Fruit fly (Drosophila melanogaster) whole organism, embryonic: ENCODE measurements around the gene Alp13.
A peak's percentile ranks its signal among the peaks of the same experiment; 100 is the strongest.

ENCODE experiments used
- Ada2b ChIP-seq: fragments of 200-800 bp; sonication (Bioruptor generic); IDR thresholded peaks from 2 replicates; pipeline ENCODE4 v1.3.6; 2022; ENCODE audit warnings: missing biosample characterization, missing genetic modification characterization
- B-H2 ChIP-seq: fragments of 200-800 bp; sonication (Bioruptor generic); optimal IDR thresholded peaks from 2 replicates; lab custom pipeline; 2018; ENCODE audit warnings: missing biosample characterization, mild to moderate bottlenecking, missing genetic modification characterization
- Bdp1 ChIP-seq: fragments of 200-800 bp; sonication (Bioruptor generic); optimal IDR thresholded peaks from 3 replicates; lab custom pipeline; 2016; ENCODE audit warnings: missing biosample characterization, missing genetic modification characterization
- Bgb ChIP-seq: fragments of 200-800 bp; sonication (Bioruptor generic); IDR thresholded peaks from 2 replicates; pipeline ENCODE4 v1.3.6; 2022; ENCODE audit warnings: missing biosample characterization, missing genetic modification characterization; ENCODE audit not compliant: partially characterized antibody
- Blimp-1 ChIP-seq: fragments of 200-800 bp; sonication (Bioruptor generic); optimal IDR thresholded peaks from 3 replicates; lab custom pipeline; 2018; ENCODE audit warnings: missing biosample characterization, missing genetic modification characterization, mild to moderate bottlenecking, moderate library complexity, missing genetic modification reagents
- CG12104 ChIP-seq: fragments of 200-800 bp; sonication (Bioruptor generic); optimal IDR thresholded peaks from 3 replicates; lab custom pipeline; 2016; ENCODE audit warnings: missing biosample characterization, missing genetic modification characterization
- CG14860 ChIP-seq: fragments of 200-800 bp; sonication (Bioruptor generic); IDR thresholded peaks from 3 replicates; pipeline ENCODE4 v1.3.6; 2022; ENCODE audit warnings: missing biosample characterization, missing genetic modification characterization; ENCODE audit not compliant: partially characterized antibody
- CG15479 ChIP-seq: fragments of 200-800 bp; sonication (Bioruptor generic); optimal IDR thresholded peaks from 3 replicates; lab custom pipeline; 2019; ENCODE audit warnings: missing biosample characterization, mild to moderate bottlenecking, missing genetic modification characterization, moderate library complexity
- CG15696 ChIP-seq: fragments of 200-800 bp; sonication (Bioruptor generic); optimal IDR thresholded peaks from 2 replicates; lab custom pipeline; 2019; ENCODE audit warnings: missing biosample characterization, mild to moderate bottlenecking, missing genetic modification characterization, moderate library complexity
- CG1602 ChIP-seq: fragments of 200-800 bp; sonication (Bioruptor generic); optimal IDR thresholded peaks from 3 replicates; lab custom pipeline; 2016; ENCODE audit warnings: missing biosample characterization, missing genetic modification characterization
- CG1603 ChIP-seq: fragments of 200-800 bp; sonication (Bioruptor generic); optimal IDR thresholded peaks from 2 replicates; lab custom pipeline; 2019; ENCODE audit warnings: missing biosample characterization, mild to moderate bottlenecking, missing genetic modification characterization, moderate library complexity
- CG1647 ChIP-seq: fragments of 200-800 bp; sonication (Bioruptor generic); optimal IDR thresholded peaks from 3 replicates; lab custom pipeline; 2016; ENCODE audit warnings: missing biosample characterization, missing genetic modification characterization
- CG17359 ChIP-seq: fragments of 200-800 bp; sonication (Bioruptor generic); optimal IDR thresholded peaks from 3 replicates; lab custom pipeline; 2018; ENCODE audit warnings: missing biosample characterization, mild to moderate bottlenecking, missing genetic modification characterization, moderate library complexity
- CG18262 ChIP-seq: fragments of 200-800 bp; optimal IDR thresholded peaks from 3 replicates; lab custom pipeline; 2019; ENCODE audit warnings: missing biosample characterization, mild to moderate bottlenecking, missing genetic modification characterization, moderate library complexity
- CG2678 ChIP-seq: fragments of 200-800 bp; sonication (Bioruptor generic); optimal IDR thresholded peaks from 3 replicates; lab custom pipeline; 2019; ENCODE audit warnings: missing biosample characterization, mild to moderate bottlenecking, missing genetic modification characterization, moderate library complexity
- CG30431 ChIP-seq: fragments of 200-800 bp; sonication (Bioruptor generic); optimal IDR thresholded peaks from 2 replicates; lab custom pipeline; 2017; ENCODE audit warnings: missing biosample characterization, missing genetic modification characterization
- CG3065 ChIP-seq: fragments of 200-800 bp; sonication (Bioruptor generic); optimal IDR thresholded peaks from 2 replicates; lab custom pipeline; 2016; ENCODE audit warnings: missing biosample characterization, missing genetic modification characterization
- CG5245 ChIP-seq: fragments of 200-800 bp; sonication (Bioruptor generic); optimal IDR thresholded peaks from 3 replicates; lab custom pipeline; 2016; ENCODE audit warnings: missing biosample characterization, missing genetic modification characterization
- CG6272 ChIP-seq: fragments of 200-800 bp; sonication (Bioruptor generic); IDR thresholded peaks from 2 replicates; pipeline ENCODE4 v1.3.6; 2022; ENCODE audit warnings: missing biosample characterization, missing genetic modification characterization
- CG6683 ChIP-seq: fragments of 200-800 bp; sonication (Bioruptor generic); optimal IDR thresholded peaks from 2 replicates; lab custom pipeline; 2017; ENCODE audit warnings: missing biosample characterization, mild to moderate bottlenecking, missing genetic modification characterization, missing genetic modification reagents
- CG7357 ChIP-seq: fragments of 200-800 bp; sonication (Bioruptor generic); IDR thresholded peaks from 3 replicates; pipeline ENCODE4 v1.3.6; 2022; ENCODE audit warnings: missing biosample characterization, missing genetic modification characterization
- CG8944 ChIP-seq: fragments of 200-800 bp; sonication (Bioruptor generic); optimal IDR thresholded peaks from 3 replicates; lab custom pipeline; 2016; ENCODE audit warnings: missing biosample characterization, missing genetic modification characterization
- CG9727 ChIP-seq: fragments of 200-800 bp; sonication (Bioruptor generic); optimal IDR thresholded peaks from 3 replicates; lab custom pipeline; 2017; ENCODE audit warnings: missing biosample characterization, mild to moderate bottlenecking, missing genetic modification characterization
- Dek ChIP-seq: fragments of 200-800 bp; sonication (Bioruptor generic); optimal IDR thresholded peaks from 3 replicates; lab custom pipeline; 2019; ENCODE audit warnings: missing biosample characterization, mild to moderate bottlenecking, missing genetic modification characterization, moderate library complexity
- Dp ChIP-seq: fragments of 200-800 bp; sonication (Bioruptor generic); optimal IDR thresholded peaks from 2 replicates; lab custom pipeline; 2018; ENCODE audit warnings: missing biosample characterization, mild to moderate bottlenecking, missing genetic modification characterization, moderate library complexity
- Ets65A ChIP-seq: fragments of 200-800 bp; sonication (Bioruptor generic); peaks from one replicate; lab custom pipeline; 2016; ENCODE audit warnings: missing biosample characterization, missing genetic modification characterization
- Fer3 ChIP-seq: fragments of 200-800 bp; sonication (Bioruptor generic); optimal IDR thresholded peaks from 2 replicates; lab custom pipeline; 2018; ENCODE audit warnings: missing biosample characterization, mild to moderate bottlenecking, missing genetic modification characterization, moderate library complexity
- Hey ChIP-seq: fragments of 200-800 bp; sonication (Bioruptor generic); optimal IDR thresholded peaks from 3 replicates; lab custom pipeline; 2018; ENCODE audit warnings: missing biosample characterization, mild to moderate bottlenecking, missing genetic modification characterization
- Hmx ChIP-seq: fragments of 200-800 bp; sonication (Bioruptor generic); optimal IDR thresholded peaks from 2 replicates; lab custom pipeline; 2016; ENCODE audit warnings: missing biosample characterization, missing genetic modification characterization
- Mad ChIP-seq: fragments of 200-800 bp; sonication (Bioruptor generic); optimal IDR thresholded peaks from 2 replicates; lab custom pipeline; 2016; ENCODE audit warnings: missing biosample characterization, missing genetic modification characterization
- Mes4 ChIP-seq: fragments of 200-800 bp; sonication (Bioruptor generic); optimal IDR thresholded peaks from 2 replicates; lab custom pipeline; 2016; ENCODE audit warnings: missing biosample characterization, missing genetic modification characterization
- Pdp1 ChIP-seq, 2 experiments: fragments of 200-800 bp; sonication (Bioruptor generic); optimal IDR thresholded peaks; 3 replicates each; lab custom pipeline; 2016; ENCODE audit warnings: missing biosample characterization in 2 of 2, missing genetic modification characterization in 2 of 2, mild to moderate bottlenecking in 1 of 2, moderate library complexity in 1 of 2
- Six4 ChIP-seq: fragments of 200-800 bp; sonication (Bioruptor generic); optimal IDR thresholded peaks from 2 replicates; lab custom pipeline; 2016; ENCODE audit warnings: missing biosample characterization, missing genetic modification characterization
- br ChIP-seq: fragments of >200 bp; optimal IDR thresholded peaks from 2 replicates; lab custom pipeline; 2017
- cas ChIP-seq: fragments of 200-800 bp; sonication (Bioruptor generic); IDR thresholded peaks from 2 replicates; pipeline ENCODE4 v1.3.6; 2022; ENCODE audit warnings: missing biosample characterization, missing genetic modification characterization
- chm ChIP-seq: fragments of 200-800 bp; sonication (Bioruptor generic); IDR thresholded peaks from 2 replicates; pipeline ENCODE4 v1.3.6; 2022; ENCODE audit warnings: missing biosample characterization, missing genetic modification characterization
- dati ChIP-seq: fragments of 200-800 bp; sonication (Bioruptor generic); IDR thresholded peaks from 2 replicates; pipeline ENCODE4 v1.3.6; 2022; ENCODE audit warnings: missing biosample characterization, missing genetic modification characterization
- esg ChIP-seq: fragments of 200-800 bp; sonication (Bioruptor generic); conservative IDR thresholded peaks from 2 replicates; pipeline ENCODE4 v1.3.6; 2022; ENCODE audit warnings: missing biosample characterization, missing genetic modification characterization
- ewg ChIP-seq: fragments of 200-800 bp; sonication (Bioruptor generic); optimal IDR thresholded peaks from 3 replicates; lab custom pipeline; 2017; ENCODE audit warnings: mild to moderate bottlenecking, missing biosample characterization, missing genetic modification reagents, missing genetic modification characterization
- h ChIP-seq: fragments of >200 bp; optimal IDR thresholded peaks from 2 replicates; lab custom pipeline; 2017
- hbn ChIP-seq: fragments of 200-800 bp; sonication (Bioruptor generic); IDR thresholded peaks from 2 replicates; pipeline ENCODE4 v1.3.6; 2022; ENCODE audit warnings: missing biosample characterization, missing genetic modification characterization; ENCODE audit not compliant: partially characterized antibody
- jumu ChIP-seq: fragments of 200-800 bp; sonication (Bioruptor generic); optimal IDR thresholded peaks from 3 replicates; lab custom pipeline; 2016; ENCODE audit warnings: missing biosample characterization, missing genetic modification characterization
- kah ChIP-seq: fragments of 200-800 bp; sonication (Bioruptor generic); optimal IDR thresholded peaks from 2 replicates; lab custom pipeline; 2018; ENCODE audit warnings: missing biosample characterization, mild to moderate bottlenecking, missing genetic modification characterization
- lbe ChIP-seq: fragments of 200-800 bp; sonication (Bioruptor generic); optimal IDR thresholded peaks from 2 replicates; lab custom pipeline; 2016; ENCODE audit warnings: missing biosample characterization, mild to moderate bottlenecking, missing genetic modification characterization
- lov ChIP-seq, 2 experiments: fragments of 200-800 bp in 1 of 2; fragments of >200 bp in 1 of 2; sonication (Bioruptor generic) in 1 of 2; IDR thresholded peaks in 1 of 2; optimal IDR thresholded peaks in 1 of 2; 2 replicates in 1 of 2; 3 replicates in 1 of 2; pipeline versions ENCODE4 v1.3.6 to Lab custom; 2017 to 2022; ENCODE audit warnings: missing biosample characterization in 1 of 2, missing genetic modification characterization in 1 of 2
- mam ChIP-seq: fragments of 200-800 bp; sonication (Bioruptor generic); optimal IDR thresholded peaks from 3 replicates; lab custom pipeline; 2016; ENCODE audit warnings: missing biosample characterization, missing genetic modification characterization
- pum ChIP-seq: fragments of 200-800 bp; sonication (Bioruptor generic); optimal IDR thresholded peaks from 2 replicates; lab custom pipeline; 2016; ENCODE audit warnings: missing biosample characterization, missing genetic modification characterization
- salm ChIP-seq: fragments of 200-800 bp; sonication (Bioruptor generic); optimal IDR thresholded peaks from 2 replicates; lab custom pipeline; 2018; ENCODE audit warnings: missing biosample characterization, mild to moderate bottlenecking, missing genetic modification characterization
- seq ChIP-seq: fragments of 200-800 bp; sonication (Bioruptor generic); IDR thresholded peaks from 2 replicates; pipeline ENCODE4 v1.3.6; 2022; ENCODE audit warnings: missing biosample characterization, missing genetic modification characterization
- ssp ChIP-seq: fragments of 200-800 bp; sonication (Bioruptor generic); IDR thresholded peaks from 2 replicates; pipeline ENCODE4 v1.3.6; 2022; ENCODE audit warnings: missing biosample characterization, missing genetic modification characterization
- tio ChIP-seq: fragments of 200-800 bp; sonication (Bioruptor generic); optimal IDR thresholded peaks from 2 replicates; lab custom pipeline; 2017; ENCODE audit warnings: missing biosample characterization, missing genetic modification characterization, inconsistent platforms
- wor ChIP-seq: fragments of 200-800 bp; sonication (Bioruptor generic); IDR thresholded peaks from 2 replicates; pipeline ENCODE4 v1.3.6; 2022; ENCODE audit warnings: missing biosample characterization, missing genetic modification characterization
- zf30C ChIP-seq: fragments of 200-800 bp; sonication (Bioruptor generic); optimal IDR thresholded peaks from 3 replicates; lab custom pipeline; 2018; ENCODE audit warnings: missing biosample characterization, mild to moderate bottlenecking, missing genetic modification characterization

Gene Alp13

dm6 chr3R:10111815-10112185 is 36.6 kb upstream of the Alp13 start (continued):
- TF ChIP-seq CG18262 (tag; lab: Kevin White, UChicago) = peak; percentile 53
- no peak for TF ChIP-seq wor
- no peak for TF ChIP-seq pum
- TF ChIP-seq h (lab: Kevin White, UChicago) = no peak
- TF ChIP-seq lov (optimal IDR thresholded peaks at IDR 0.05; lab: Kevin White, UChicago) = no peak
- no peak for TF ChIP-seq lov (GFP tag; IDR thresholded peaks at IDR 0.05; lab: Robert Waterston, UW)
- no peak for TF ChIP-seq zf30C
- TF ChIP-seq Dek (tag; lab: Kevin White, UChicago) = no peak
- no peak for TF ChIP-seq CG15479 (GFP tag; lab: Kevin White, UChicago)
- TF ChIP-seq CG15696 = peak; percentile 24
- TF ChIP-seq mam = no peak
- TF ChIP-seq kah (GFP tag; lab: Kevin White, UChicago) = no peak
- TF ChIP-seq CG3065 = no peak
- TF ChIP-seq Blimp-1 (GFP tag; lab: Kevin White, UChicago) = no peak
- no peak for TF ChIP-seq Bgb (GFP tag; lab: Robert Waterston, UW)
- TF ChIP-seq CG1647 (GFP tag; lab: Kevin White, UChicago) = no peak
- no peak for TF ChIP-seq hbn (GFP tag; lab: Robert Waterston, UW)
- TF ChIP-seq CG2678 = peak; percentile 30
- no peak for TF ChIP-seq CG6272 (GFP tag; lab: Robert Waterston, UW)
- no peak for TF ChIP-seq CG5245 (GFP tag; lab: Kevin White, UChicago)
- no peak for TF ChIP-seq chm (GFP tag; lab: Robert Waterston, UW)
- no peak for TF ChIP-seq Ets65A
- TF ChIP-seq CG12104 = no peak
- TF ChIP-seq Hmx (GFP tag; lab: Kevin White, UChicago) = no peak
- no peak for TF ChIP-seq Six4 (GFP tag; lab: Kevin White, UChicago)
- no peak for TF ChIP-seq CG1602 (GFP tag; lab: Kevin White, UChicago)
- no peak for TF ChIP-seq Mad (GFP tag; lab: Kevin White, UChicago)
- no peak for TF ChIP-seq ssp (GFP tag; lab: Robert Waterston, UW)
- TF ChIP-seq CG9727 (GFP tag; lab: Kevin White, UChicago) = peak; percentile 54
- TF ChIP-seq CG7357 (GFP tag; lab: Robert Waterston, UW) = no peak
- no peak for TF ChIP-seq Mes4 (GFP tag; lab: Kevin White, UChicago)
- TF ChIP-seq CG17359 = no peak
- TF ChIP-seq tio (GFP tag; lab: Kevin White, UChicago) = peak; percentile 21
- no peak for TF ChIP-seq esg (GFP tag; lab: Robert Waterston, UW)
- no peak for TF ChIP-seq dati (GFP tag; lab: Robert Waterston, UW)
- no peak for TF ChIP-seq Dp (GFP tag; lab: Kevin White, UChicago)
- no peak for TF ChIP-seq cas (GFP tag; lab: Robert Waterston, UW)
- TF ChIP-seq ewg (GFP tag; lab: Kevin White, UChicago) = no peak
- no peak for TF ChIP-seq CG6683 (GFP tag; lab: Kevin White, UChicago)
- TF ChIP-seq jumu (GFP tag; lab: Kevin White, UChicago) = no peak
- no peak for TF ChIP-seq seq (GFP tag; lab: Robert Waterston, UW)
- no peak for TF ChIP-seq Ada2b (GFP tag; lab: Robert Waterston, UW)
- TF ChIP-seq salm (tag; lab: Kevin White, UChicago) = no peak
- TF ChIP-seq Bdp1 (GFP tag; lab: Kevin White, UChicago) = no peak
- TF ChIP-seq Fer3 (tag; lab: Kevin White, UChicago) = no peak
- no peak for TF ChIP-seq lbe (GFP tag; lab: Kevin White, UChicago)
- TF ChIP-seq B-H2 (GFP tag; lab: Kevin White, UChicago) = no peak
- TF ChIP-seq Pdp1 (GFP tag; optimal IDR thresholded peaks at IDR 0.05; lab: Kevin White, UChicago) = no peak
- TF ChIP-seq br (lab: Kevin White, UChicago) = no peak
- TF ChIP-seq CG1603 (tag; lab: Kevin White, UChicago) = no peak
- no peak for TF ChIP-seq CG8944 (GFP tag; lab: Kevin White, UChicago)
- TF ChIP-seq Hey (tag; lab: Kevin White, UChicago) = no peak
- TF ChIP-seq CG30431 = no peak
- TF ChIP-seq CG14860 (GFP tag; lab: Robert Waterston, UW) = no peak
